Fruit fly (Drosophila melanogaster): Measurements from ENCODE around the gene CG5866.

The CG5866 gene

DNA sequence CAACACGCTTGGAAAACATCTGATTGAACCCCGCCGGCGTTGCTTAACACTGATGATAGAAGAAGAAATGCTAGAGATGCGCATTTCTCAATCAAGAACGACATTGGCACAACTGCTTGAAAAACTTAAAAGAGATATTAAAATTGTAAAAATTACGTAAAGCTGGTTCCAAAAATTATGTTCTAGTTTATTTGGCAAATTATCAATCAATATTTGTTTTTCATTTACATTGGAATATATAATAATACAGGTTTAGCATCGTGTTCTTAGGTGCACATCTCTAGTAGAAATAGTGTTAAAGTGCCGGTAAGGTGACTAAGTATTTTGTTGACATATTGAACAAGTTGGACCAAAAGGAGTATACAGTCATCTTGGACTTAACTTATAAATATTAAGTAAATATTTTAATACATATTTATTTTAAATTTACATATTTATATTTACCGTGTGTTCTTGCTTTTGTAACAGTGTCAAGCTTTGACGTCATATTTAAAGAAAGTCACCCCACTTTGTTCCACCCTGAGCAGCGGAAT is 24.2 kb upstream of the CG5866 start, which contains the start of the genes Brf and sds22 (continued):
- TF ChIP-seq CG1792 (GFP tag; optimal IDR thresholded peaks at IDR 0.05) (peak; percentile 93), tap (tag; optimal IDR thresholded peaks at IDR 0.05) (peak; percentile 89), CG9215 (GFP tag; IDR thresholded peaks at IDR 0.05) (peak; percentile 95), CG2120 (GFP tag; optimal IDR thresholded peaks at IDR 0.05) (peak; percentile 98), Mrtf (GFP tag; IDR thresholded peaks at IDR 0.05) (peak; percentile 90), cas (GFP tag; IDR thresholded peaks at IDR 0.05) (peak; percentile 67), ranshi (GFP tag; IDR thresholded peaks at IDR 0.05) (peak; percentile 95), Dref (GFP tag; IDR thresholded peaks at IDR 0.05) (peak; percentile 45), ab (GFP tag; optimal IDR thresholded peaks at IDR 0.05) (peak; percentile 89), abd-A (tag; optimal IDR thresholded peaks at IDR 0.05) (no peak), CG4707 (GFP tag; optimal IDR thresholded peaks at IDR 0.05) (peak; percentile 54), CG2678 (tag; optimal IDR thresholded peaks at IDR 0.05) (peak; percentile 96), Sry-δ (GFP tag; optimal IDR thresholded peaks at IDR 0.05) (peak; percentile 95), CG32772 (GFP tag; IDR thresholded peaks at IDR 0.05) (peak; percentile 93), chm (GFP tag; IDR thresholded peaks at IDR 0.05) (peak; percentile 73), lov (optimal IDR thresholded peaks at IDR 0.05) (no peak), lov (GFP tag; IDR thresholded peaks at IDR 0.05) (peak; percentile 86; the same call in 2 of the 3 replicates), hkb (optimal IDR thresholded peaks at IDR 0.05) (no peak), hkb (GFP tag; IDR thresholded peaks at IDR 0.05) (peak; percentile 91), gcm2 (GFP tag; optimal IDR thresholded peaks at IDR 0.05) (peak; percentile 87), CG12071 (GFP tag; optimal IDR thresholded peaks at IDR 0.05) (peak; percentile 72), Sox102F (GFP tag; optimal IDR thresholded peaks at IDR 0.05) (peak; percentile 95), HHEX (GFP tag; optimal IDR thresholded peaks at IDR 0.05) (peak; percentile 92), HLH4C (GFP tag; IDR thresholded peaks at IDR 0.05; ENCODE audit: partially characterized antibody) (peak; percentile 73), CG15073 (GFP tag; optimal IDR thresholded peaks at IDR 0.05) (peak; percentile 77), CG8478 (optimal IDR thresholded peaks at IDR 0.05) (no peak), shn (GFP tag; optimal IDR thresholded peaks at IDR 0.05) (peak; percentile 94), CG15269 (tag; optimal IDR thresholded peaks at IDR 0.05) (peak; percentile 95), CG1233 (GFP tag; optimal IDR thresholded peaks at IDR 0.05) (peak; percentile 95), CG34422 (GFP tag; IDR thresholded peaks at IDR 0.05) (peak; percentile 97), emc (GFP tag; optimal IDR thresholded peaks at IDR 0.05) (peak; percentile 91), CG9609 (GFP tag; optimal IDR thresholded peaks at IDR 0.05) (peak; percentile 97), CG2199 (GFP tag; IDR thresholded peaks at IDR 0.05) (peak; percentile 70; the same call in 1 of the 3 replicates), CG11085 (GFP tag; IDR thresholded peaks at IDR 0.05) (peak; percentile 84), CG3407 (GFP tag; optimal IDR thresholded peaks at IDR 0.05) (peak; percentile 85), sim (GFP tag; IDR thresholded peaks at IDR 0.05) (peak; percentile 73), Ptx1 (GFP tag; IDR thresholded peaks at IDR 0.05) (peak; percentile 96), CG15479 (GFP tag; optimal IDR thresholded peaks at IDR 0.05) (no peak), CG14050 (GFP tag; IDR thresholded peaks at IDR 0.05) (peak; percentile 87), dan (GFP tag; IDR thresholded peaks at IDR 0.05) (peak; percentile 86), CG10462 (GFP tag; optimal IDR thresholded peaks at IDR 0.05) (peak; percentile 93), Hand (GFP tag; optimal IDR thresholded peaks at IDR 0.05) (peak; percentile 80), kni (GFP tag; optimal IDR thresholded peaks at IDR 0.05) (peak; percentile 74), D (optimal IDR thresholded peaks at IDR 0.05) (no peak), D (GFP tag; optimal IDR thresholded peaks at IDR 0.05) (peak; percentile 90), CG10979 (tag; optimal IDR thresholded peaks at IDR 0.05) (peak; percentile 92), hbn (GFP tag; IDR thresholded peaks at IDR 0.05; ENCODE audit: partially characterized antibody) (peak; percentile 72), CG17568 (GFP tag; optimal IDR thresholded peaks at IDR 0.05) (peak; percentile 86), Six4 (GFP tag; optimal IDR thresholded peaks at IDR 0.05) (peak; percentile 94)
